Fruit fly (Drosophila melanogaster) whole organism, wandering third instar larva: ENCODE measurements around the gene Sema1a.

ENCODE experiments used
- Abd-B ChIP-seq: fragments of >200 bp; optimal IDR thresholded peaks from 2 replicates; lab custom pipeline; 2017; ENCODE audit warnings: missing biosample characterization, missing genetic modification characterization
- CG32264 ChIP-seq: fragments of 200-800 bp; sonication (Bioruptor generic); optimal IDR thresholded peaks from 2 replicates; lab custom pipeline; 2016; ENCODE audit warnings: missing biosample characterization, missing genetic modification characterization
- Dfd ChIP-seq: fragments of >200 bp; optimal IDR thresholded peaks from 2 replicates; lab custom pipeline; 2017; ENCODE audit warnings: missing biosample characterization, missing genetic modification characterization
- Dif ChIP-seq: fragments of 200-275, 200-300 bp; sonication (Bioruptor generic); optimal IDR thresholded peaks from 2 replicates; lab custom pipeline; 2018; ENCODE audit warnings: missing biosample characterization, missing genetic modification characterization; ENCODE audit not compliant: partially characterized antibody
- GATAd ChIP-seq: sonication (Bioruptor generic); optimal IDR thresholded peaks from 2 replicates; lab custom pipeline; 2016; ENCODE audit warnings: missing biosample characterization, missing genetic modification characterization
- HLH106 ChIP-seq: fragments of 200-800 bp; optimal IDR thresholded peaks from 3 replicates; lab custom pipeline; 2019; ENCODE audit warnings: missing biosample characterization, mild to moderate bottlenecking, missing genetic modification characterization, moderate library complexity
- Hnf4 ChIP-seq: fragments of 200-800 bp; sonication (Bioruptor generic); optimal IDR thresholded peaks from 2 replicates; lab custom pipeline; 2016; ENCODE audit warnings: missing biosample characterization, mild to moderate bottlenecking, missing genetic modification characterization
- Hr78 ChIP-seq: fragments of >200 bp; optimal IDR thresholded peaks from 2 replicates; lab custom pipeline; 2017; ENCODE audit warnings: missing biosample characterization, missing genetic modification characterization
- Hr83 ChIP-seq: fragments of 200-300 bp; sonication (Bioruptor generic); optimal IDR thresholded peaks from 2 replicates; lab custom pipeline; 2016; ENCODE audit warnings: missing biosample characterization, mild to moderate bottlenecking, missing genetic modification characterization, moderate library complexity; ENCODE audit not compliant: poor library complexity, severe bottlenecking
- Jra ChIP-seq: sonication (Bioruptor generic); optimal IDR thresholded peaks from 2 replicates; lab custom pipeline; 2016; ENCODE audit warnings: missing biosample characterization, missing genetic modification characterization
- Mio ChIP-seq: sonication (Bioruptor generic); optimal IDR thresholded peaks from 2 replicates; lab custom pipeline; 2016; ENCODE audit warnings: missing biosample characterization, missing genetic modification characterization
- Myc ChIP-seq: fragments of >200 bp; optimal IDR thresholded peaks from 2 replicates; lab custom pipeline; 2017
- N ChIP-seq: fragments of >200 bp; optimal IDR thresholded peaks from 2 replicates; lab custom pipeline; 2018; ENCODE audit warnings: missing biosample characterization, missing external identifiers, missing genetic modification characterization
- OdsH ChIP-seq: fragments of 200-800 bp; sonication (Bioruptor generic); optimal IDR thresholded peaks from 2 replicates; lab custom pipeline; 2016; ENCODE audit warnings: missing biosample characterization, mild to moderate bottlenecking, missing genetic modification characterization
- Rel ChIP-seq, 2 experiments: fragments of 200-800 bp; sonication (Bioruptor generic) in 1 of 2; optimal IDR thresholded peaks; 2 replicates in 1 of 2; 3 replicates in 1 of 2; lab custom pipeline; 2016 to 2019; ENCODE audit warnings: mild to moderate bottlenecking in 2 of 2, missing biosample characterization in 2 of 2, missing genetic modification characterization in 2 of 2, moderate library complexity in 1 of 2
- Sp1 ChIP-seq: fragments of 200-800 bp; sonication (Bioruptor generic); optimal IDR thresholded peaks from 3 replicates; lab custom pipeline; 2019; ENCODE audit warnings: missing biosample characterization, mild to moderate bottlenecking, missing genetic modification characterization, moderate library complexity
- Vsx2 ChIP-seq: fragments of 200-300, 225-300 bp; sonication (Bioruptor generic); optimal IDR thresholded peaks from 2 replicates; lab custom pipeline; 2018; ENCODE audit warnings: missing biosample characterization, missing genetic modification characterization; ENCODE audit not compliant: partially characterized antibody
- br ChIP-seq: fragments of 200-800 bp; sonication (Bioruptor generic); optimal IDR thresholded peaks from 2 replicates; lab custom pipeline; 2016; ENCODE audit warnings: missing biosample characterization, missing genetic modification characterization
- brk ChIP-seq: fragments of 200-800 bp; sonication (Bioruptor generic); optimal IDR thresholded peaks from 2 replicates; lab custom pipeline; 2016; ENCODE audit warnings: missing biosample characterization, mild to moderate bottlenecking, missing genetic modification characterization
- dl ChIP-seq, 2 experiments: fragments of 175-275, 200-275 bp in 1 of 2; fragments of 200-275 bp in 1 of 2; sonication (Bioruptor generic); optimal IDR thresholded peaks; lab custom pipeline; 2018; ENCODE audit warnings: mild to moderate bottlenecking in 2 of 2, missing biosample characterization in 2 of 2, missing genetic modification characterization in 2 of 2, moderate library complexity in 2 of 2; ENCODE audit not compliant: partially characterized antibody in 2 of 2, insufficient read depth in 1 of 2
- dsf ChIP-seq: sonication (Bioruptor generic); optimal IDR thresholded peaks from 2 replicates; lab custom pipeline; 2016; ENCODE audit warnings: missing biosample characterization, missing genetic modification characterization, borderline replicate concordance
- ey ChIP-seq: fragments of 200-800 bp; sonication (Bioruptor generic); optimal IDR thresholded peaks from 2 replicates; lab custom pipeline; 2016; ENCODE audit warnings: missing biosample characterization, missing genetic modification characterization
- foxo ChIP-seq, 2 experiments: fragments of 200-800 bp; sonication (Bioruptor generic); optimal IDR thresholded peaks; 2 replicates in 1 of 2; 3 replicates in 1 of 2; lab custom pipeline; 2016 to 2017; ENCODE audit warnings: missing biosample characterization in 2 of 2, missing genetic modification characterization in 2 of 2
- fru ChIP-seq: fragments of 200-800 bp; sonication (Bioruptor generic); optimal IDR thresholded peaks from 3 replicates; lab custom pipeline; 2016; ENCODE audit warnings: missing biosample characterization, mild to moderate bottlenecking, missing genetic modification characterization
- h ChIP-seq: fragments of 200-800 bp; sonication (Bioruptor generic); optimal IDR thresholded peaks from 3 replicates; lab custom pipeline; 2016; ENCODE audit warnings: missing biosample characterization, mild to moderate bottlenecking, missing genetic modification characterization
- lola ChIP-seq: fragments of >200 bp; optimal IDR thresholded peaks from 2 replicates; lab custom pipeline; 2017; ENCODE audit warnings: missing biosample characterization, missing genetic modification characterization
- rgr ChIP-seq: fragments of 200-800 bp; sonication (Bioruptor generic); optimal IDR thresholded peaks from 3 replicates; lab custom pipeline; 2016; ENCODE audit warnings: missing biosample characterization, mild to moderate bottlenecking, missing genetic modification characterization
- sage ChIP-seq: fragments of 200-800 bp; sonication (Bioruptor generic); optimal IDR thresholded peaks from 2 replicates; lab custom pipeline; 2016; ENCODE audit warnings: missing biosample characterization, mild to moderate bottlenecking, missing genetic modification characterization
- sv ChIP-seq: fragments of 200-800 bp; sonication (Bioruptor generic); optimal IDR thresholded peaks from 3 replicates; lab custom pipeline; 2016; ENCODE audit warnings: missing biosample characterization, missing genetic modification characterization
- tai ChIP-seq: sonication (Bioruptor generic); optimal IDR thresholded peaks from 2 replicates; lab custom pipeline; 2016; ENCODE audit warnings: missing biosample characterization, missing genetic modification characterization
- usp ChIP-seq: fragments of >200 bp; optimal IDR thresholded peaks from 2 replicates; lab custom pipeline; 2017; ENCODE audit warnings: missing biosample characterization, missing genetic modification characterization

Gene Sema1a

DNA sequence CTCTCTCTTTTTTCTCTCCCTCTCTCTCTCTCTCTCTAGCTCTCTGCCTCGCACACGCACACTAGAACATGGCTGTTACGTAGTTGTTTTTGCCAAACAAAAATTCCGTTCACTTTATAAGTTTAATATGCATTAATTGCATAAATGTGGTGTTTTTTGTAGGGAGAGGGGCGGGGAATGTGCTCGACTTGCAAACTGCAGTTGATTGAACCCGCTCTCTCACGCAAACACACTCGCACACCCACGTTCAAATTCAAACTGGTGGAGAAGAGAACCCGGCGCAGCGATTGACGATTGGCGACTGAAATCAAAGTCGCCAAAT lies 167.1 kb downstream of the Sema1a start:
- peak; percentile 1 for TF ChIP-seq Sp1 (GFP tag; lab: Kevin White, UChicago)
- TF ChIP-seq Hr83 (GFP tag; lab: Kevin White, UChicago), result peak; percentile 23
- peak; percentile 91 for TF ChIP-seq Dif (GFP tag; lab: Kevin White, UChicago)
- no peak for TF ChIP-seq OdsH
- TF ChIP-seq dl (GFP tag; optimal IDR thresholded peaks at IDR 0.05; lab: Kevin White, UChicago; ENCODE audit: insufficient read depth in 1 of 2, partially characterized antibody in 2 of 2), result peak; percentile 70 to 92

DNA sequence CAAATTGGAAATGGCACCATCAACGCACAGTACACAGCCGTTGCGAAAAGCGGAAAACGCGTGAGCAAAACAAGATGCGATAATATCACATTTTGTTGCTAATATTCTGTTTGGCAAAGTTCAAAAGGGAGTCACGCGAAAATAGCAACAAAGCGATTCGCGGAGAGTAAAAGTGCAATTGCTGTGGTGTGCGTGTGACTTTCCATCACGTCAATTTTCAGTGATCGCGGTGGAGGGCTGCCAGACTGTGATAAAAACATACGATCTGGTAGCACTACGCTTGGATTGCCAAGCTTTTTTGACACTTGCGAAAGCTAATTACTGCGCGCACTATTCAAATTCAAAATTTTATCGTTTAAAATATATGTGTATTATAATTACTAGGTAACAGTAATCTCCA lies 167.5 kb downstream of the Sema1a start, which contains the start of gene Hnf4:
Hnf4 (minus strand) TSS at position 199 of the 400 bp plus-strand sequence.
- TF ChIP-seq Hnf4 (GFP tag; lab: Kevin White, UChicago), result peak; percentile 33
- no peak for TF ChIP-seq sage (GFP tag; lab: Kevin White, UChicago)
- peak; percentile 3 for TF ChIP-seq HLH106
- TF ChIP-seq br, result no peak
- no peak for TF ChIP-seq Rel (GFP tag; optimal IDR thresholded peaks at IDR 0.05; lab: Kevin White, UChicago)
- peak; percentile 66 for TF ChIP-seq Rel (tag; optimal IDR thresholded peaks at IDR 0.05; lab: Kevin White, UChicago)
- peak; percentile 62 for TF ChIP-seq Dif (GFP tag; lab: Kevin White, UChicago)
- TF ChIP-seq GATAd, result no peak
- TF ChIP-seq rgr, result no peak
- TF ChIP-seq Hr78 (GFP tag; lab: Kevin White, UChicago), result no peak
- TF ChIP-seq Jra (GFP tag; lab: Kevin White, UChicago), result no peak
- TF ChIP-seq dsf (GFP tag; lab: Kevin White, UChicago), result no peak
- peak in 1 of 2 experiments; percentile 6 for TF ChIP-seq foxo (GFP tag; optimal IDR thresholded peaks at IDR 0.05; lab: Kevin White, UChicago)
- TF ChIP-seq h (GFP tag; lab: Kevin White, UChicago), result peak; percentile 13
- TF ChIP-seq Vsx2, result peak; percentile 97
- no peak for TF ChIP-seq Abd-B (GFP tag; lab: Kevin White, UChicago)
- peak; percentile 21 for TF ChIP-seq brk (GFP tag; lab: Kevin White, UChicago)
- TF ChIP-seq Myc (lab: Kevin White, UChicago), result no peak

DNA sequence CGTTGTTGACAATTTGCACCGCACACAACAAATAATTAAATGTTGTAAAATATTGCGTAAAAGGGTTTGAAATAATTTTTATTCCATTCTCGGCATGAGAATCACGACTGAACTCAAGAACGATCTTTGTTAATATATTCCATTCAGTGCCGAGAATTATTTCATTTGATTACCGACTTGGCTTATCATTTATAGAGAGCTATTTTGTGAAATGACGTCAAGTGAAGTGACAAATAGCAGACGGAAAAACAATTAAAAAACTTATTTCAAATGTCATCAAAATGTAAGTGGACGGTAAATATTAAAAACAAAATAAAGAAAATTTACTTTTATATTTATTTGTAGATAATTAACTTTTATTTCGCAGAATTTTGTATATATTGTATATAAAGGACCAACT lies 172.6 kb downstream of the Sema1a start:
- TF ChIP-seq sv (no peak), sage (GFP tag; lab: Kevin White, UChicago) (no peak), brk (GFP tag; lab: Kevin White, UChicago) (no peak), Jra (GFP tag; lab: Kevin White, UChicago) (no peak), N (GFP tag; lab: Kevin White, UChicago) (no peak), lola (GFP tag; lab: Kevin White, UChicago) (no peak), Rel (GFP tag; optimal IDR thresholded peaks at IDR 0.05; lab: Kevin White, UChicago) (no peak), Rel (tag; optimal IDR thresholded peaks at IDR 0.05; lab: Kevin White, UChicago) (no peak), CG32264 (GFP tag; lab: Kevin White, UChicago) (no peak), fru (GFP tag; lab: Kevin White, UChicago) (no peak)

DNA sequence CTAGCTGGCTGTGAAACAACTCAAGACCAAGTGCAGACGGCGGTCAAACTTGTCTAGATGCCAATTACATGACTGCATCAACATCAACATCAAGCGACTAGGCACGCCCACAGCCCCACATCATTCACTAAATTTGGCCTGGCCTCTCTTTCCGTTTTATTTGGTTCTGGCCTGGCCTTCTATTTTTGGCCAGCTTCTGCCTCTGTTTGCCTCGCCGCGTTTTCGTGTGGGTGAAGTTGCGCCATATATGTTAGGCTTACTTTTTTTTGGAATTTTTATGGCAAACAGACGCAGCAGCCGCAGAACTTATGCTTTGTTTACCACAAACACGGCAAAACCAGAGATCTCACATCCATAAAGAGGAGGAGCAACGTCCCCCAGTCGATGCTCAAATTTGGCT lies 173.5 kb downstream of the Sema1a start:
- TF ChIP-seq Dif (GFP tag; lab: Kevin White, UChicago), result no peak
- TF ChIP-seq tai, result no peak
- TF ChIP-seq ey, result no peak
- no peak for TF ChIP-seq CG32264 (GFP tag; lab: Kevin White, UChicago)
- TF ChIP-seq Rel (GFP tag; optimal IDR thresholded peaks at IDR 0.05; lab: Kevin White, UChicago), result no peak
- no peak for TF ChIP-seq Rel (tag; optimal IDR thresholded peaks at IDR 0.05; lab: Kevin White, UChicago)
- TF ChIP-seq N (GFP tag; lab: Kevin White, UChicago), result no peak

DNA sequence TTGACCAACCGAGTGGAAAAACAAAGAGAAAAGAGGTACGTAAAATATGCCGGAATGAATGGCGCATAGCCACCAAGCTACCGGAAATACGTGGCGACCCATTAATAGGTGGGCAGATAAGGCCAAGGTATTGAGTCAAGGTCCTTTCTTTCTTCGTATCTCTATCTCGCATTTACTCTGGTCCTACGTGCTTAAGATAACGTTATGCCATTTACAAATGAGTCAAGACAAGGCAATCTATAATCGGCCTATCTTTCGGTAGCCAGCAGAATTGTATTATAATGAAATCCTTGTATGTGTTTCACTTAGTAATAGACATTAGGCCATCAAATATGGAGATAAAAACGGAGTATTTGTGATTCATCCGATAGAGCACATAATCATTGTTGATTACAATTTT lies 174.4 kb downstream of the Sema1a start:
- no peak for TF ChIP-seq OdsH
- no peak for TF ChIP-seq Mio
- TF ChIP-seq lola (GFP tag; lab: Kevin White, UChicago), result no peak
- TF ChIP-seq usp (GFP tag; lab: Kevin White, UChicago), result no peak
- no peak for TF ChIP-seq N (GFP tag; lab: Kevin White, UChicago)
- TF ChIP-seq Dfd (GFP tag; lab: Kevin White, UChicago), result no peak
- no peak for TF ChIP-seq dsf (GFP tag; lab: Kevin White, UChicago)
